Fruit fly (Drosophila melanogaster) whole organism, adult: Measurements from ENCODE around the gene Datp.

ENCODE experiments used
- CG11617 ChIP-seq: fragments of 200-800 bp; sonication (Bioruptor generic); optimal IDR thresholded peaks from 2 replicates; lab custom pipeline; 2017; ENCODE audit warnings: mild to moderate bottlenecking, missing biosample characterization, missing genetic modification reagents, missing genetic modification characterization
- CG14711 ChIP-seq: fragments of 200-800 bp; sonication (Bioruptor generic); optimal IDR thresholded peaks from 2 replicates; lab custom pipeline; 2018; ENCODE audit warnings: missing biosample characterization, mild to moderate bottlenecking, missing genetic modification characterization, moderate library complexity
- CG7045 ChIP-seq: fragments of 200-800 bp; sonication (Bioruptor generic); optimal IDR thresholded peaks from 2 replicates; lab custom pipeline; 2017; ENCODE audit warnings: missing biosample characterization, mild to moderate bottlenecking, missing genetic modification characterization
- CG7101 ChIP-seq: fragments of 200-800 bp; sonication (Bioruptor generic); optimal IDR thresholded peaks from 2 replicates; lab custom pipeline; 2018; ENCODE audit warnings: missing biosample characterization, mild to moderate bottlenecking, missing genetic modification characterization, moderate library complexity
- Crg-1 ChIP-seq: fragments of 200-800 bp; sonication (Bioruptor generic); optimal IDR thresholded peaks from 2 replicates; lab custom pipeline; 2016; ENCODE audit warnings: missing biosample characterization, missing genetic modification characterization
- bab1 ChIP-seq: fragments of 200-800 bp; sonication (Bioruptor generic); optimal IDR thresholded peaks from 3 replicates; lab custom pipeline; 2019; ENCODE audit warnings: missing biosample characterization, mild to moderate bottlenecking, missing genetic modification characterization, moderate library complexity
- cic ChIP-seq: fragments of 200-800 bp; sonication (Bioruptor generic); optimal IDR thresholded peaks from 2 replicates; lab custom pipeline; 2017; ENCODE audit warnings: missing biosample characterization, mild to moderate bottlenecking, missing genetic modification characterization, moderate library complexity
- cnc ChIP-seq, 2 experiments: fragments of >200 bp; optimal IDR thresholded peaks; 2 replicates each; lab custom pipeline; 2017
- kay ChIP-seq: fragments of 200-800 bp; sonication (Bioruptor generic); peaks from one replicate; lab custom pipeline; 2016; ENCODE audit warnings: missing biosample characterization, missing genetic modification characterization, borderline replicate concordance
- toe ChIP-seq: fragments of 200-800 bp; sonication (Bioruptor generic); optimal IDR thresholded peaks from 2 replicates; lab custom pipeline; 2016; ENCODE audit warnings: missing biosample characterization, missing genetic modification characterization

DNA sequence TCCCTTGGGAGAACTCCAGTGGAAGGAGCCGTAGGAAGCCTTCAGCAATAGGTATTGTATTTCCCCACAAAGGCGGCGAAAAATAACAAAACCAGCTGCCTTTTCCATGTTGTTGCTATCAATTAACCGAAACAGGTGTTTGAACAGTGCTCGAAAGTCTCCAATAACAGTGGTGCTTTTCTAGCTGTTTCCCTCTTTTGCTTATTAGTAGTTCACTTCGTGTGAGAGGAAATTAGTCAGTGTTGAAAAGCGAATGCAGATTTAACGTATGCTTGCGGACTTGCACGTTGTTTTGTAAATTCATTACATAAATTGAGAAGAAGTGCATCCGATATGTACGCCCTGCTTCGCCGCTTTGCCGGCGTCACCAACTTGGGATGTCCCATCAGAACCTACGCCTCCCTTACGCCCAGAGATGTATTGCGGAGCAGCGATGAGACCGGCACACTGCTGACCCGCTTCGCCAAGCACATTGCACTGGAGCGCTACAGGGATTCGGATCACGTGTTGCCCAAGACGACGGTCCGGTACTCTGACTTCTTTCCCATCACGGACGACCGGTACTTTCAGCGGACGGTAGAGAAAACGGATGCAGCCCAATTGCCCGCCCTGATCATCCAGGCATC is at the start of gene Datp, which contains the start of gene CG4619:
- TF ChIP-seq CG7045 (peak; percentile 13), bab1 (GFP tag; lab: Kevin White, UChicago) (peak; percentile 47), Crg-1 (GFP tag; lab: Kevin White, UChicago) (peak; percentile 84), toe (GFP tag; lab: Kevin White, UChicago) (peak; percentile 59), kay (GFP tag; lab: Kevin White, UChicago) (no peak), cnc (optimal IDR thresholded peaks at IDR 0.05; lab: Kevin White, UChicago) (no peak), CG14711 (tag; lab: Kevin White, UChicago) (peak; percentile 67), CG7101 (tag; lab: Kevin White, UChicago) (peak; percentile 82), CG11617 (GFP tag; lab: Kevin White, UChicago) (peak; percentile 45), cic (GFP tag; lab: Kevin White, UChicago) (peak; percentile 39)
